Worm (Caenorhabditis elegans): ENCODE results near the gene R07B1.8.
A peak's percentile ranks its signal among the peaks of the same experiment; 100 is the strongest.

The R07B1.8 gene

DNA sequence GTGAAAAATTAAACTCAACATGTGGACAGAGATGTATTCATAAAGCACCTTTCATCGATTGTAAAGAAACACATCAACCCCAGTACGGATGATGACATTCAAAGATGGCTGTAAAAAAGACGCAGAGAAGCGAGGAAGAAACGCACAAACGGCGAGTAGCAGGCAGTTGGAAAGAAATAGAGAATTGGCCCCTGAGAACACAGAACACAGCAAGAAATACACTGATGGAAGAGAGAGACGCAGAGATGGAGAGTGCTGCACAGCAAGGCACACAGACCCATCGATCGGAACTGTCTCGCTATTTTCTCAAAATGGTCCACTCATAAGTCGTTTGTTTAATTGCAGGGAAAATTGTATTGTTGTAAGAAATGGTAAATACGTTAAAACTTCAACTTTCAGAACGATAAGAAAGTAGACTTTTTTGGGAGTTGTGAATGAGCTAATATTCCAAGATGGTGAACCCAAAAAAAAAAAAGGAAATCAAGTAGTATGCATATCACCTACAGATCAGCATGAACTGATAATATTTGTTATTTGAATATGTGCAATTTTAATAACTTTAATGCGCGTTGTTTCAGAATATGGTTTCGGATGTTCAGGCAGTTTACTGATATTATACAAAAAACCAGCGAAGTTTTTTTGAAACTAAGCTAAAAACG, 49.7 kb downstream of the R07B1.8 start (continued):
- TF ChIP-seq lin-15B (tag; optimal IDR thresholded peaks at IDR 0.05) (no peak), snpc-4 (tag; optimal IDR thresholded peaks at IDR 0.05) (no peak), aly-2 (tag; optimal IDR thresholded peaks at IDR 0.05) (no peak), dve-1 (tag; optimal IDR thresholded peaks at IDR 0.05; ENCODE audit: insufficient read depth) (peak; percentile 86), ctbp-1 (GFP tag; IDR thresholded peaks at IDR 0.05) (no peak), R02D3.7 (tag; optimal IDR thresholded peaks at IDR 0.05) (no peak), set-16 (GFP tag; IDR thresholded peaks at IDR 0.05) (no peak), sdz-12 (GFP tag; optimal IDR thresholded peaks at IDR 0.05) (no peak), madf-9 (GFP tag; conservative IDR thresholded peaks at IDR 0.05) (no peak), gei-8 (GFP tag; optimal IDR thresholded peaks at IDR 0.05) (no peak), zfp-2 (tag; optimal IDR thresholded peaks at IDR 0.05) (no peak), ztf-7 (tag; optimal IDR thresholded peaks at IDR 0.05) (no peak), unc-39 (tag; optimal IDR thresholded peaks at IDR 0.05) (no peak), lim-7 (GFP tag; IDR thresholded peaks at IDR 0.05) (no peak), cey-2 (tag; optimal IDR thresholded peaks at IDR 0.05; ENCODE audit: borderline replicate concordance, insufficient read depth) (no peak), nhr-76 (tag; optimal IDR thresholded peaks at IDR 0.05) (no peak), vab-7 (GFP tag; IDR thresholded peaks at IDR 0.05) (no peak), pha-4 (GFP tag; IDR thresholded peaks at IDR 0.05) (no peak), pha-4 (tag; optimal IDR thresholded peaks at IDR 0.05) (peak; percentile 72), ceh-62 (tag; optimal IDR thresholded peaks at IDR 0.05) (no peak)

DNA sequence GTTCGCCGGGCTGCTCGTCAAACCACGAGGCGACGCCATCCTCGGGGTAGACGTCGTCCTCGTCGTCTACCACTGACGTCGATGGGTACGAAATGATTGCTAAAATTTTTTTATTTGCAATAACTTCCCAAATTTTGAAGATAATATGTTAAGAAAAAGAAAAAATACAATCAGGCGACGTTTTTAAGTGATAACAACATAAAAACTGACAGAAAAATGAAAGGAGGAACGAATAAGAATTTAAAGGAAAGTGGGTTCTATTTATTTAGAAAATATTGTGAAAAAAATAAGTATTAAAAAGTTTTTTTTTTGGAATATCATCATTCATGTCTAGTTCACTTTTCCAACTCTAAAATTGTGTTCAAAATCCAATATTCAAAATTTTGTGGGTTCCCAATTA, 50.3 kb downstream of the R07B1.8 start, which contains the start of gene dpy-22:
Gene dpy-22, minus strand, starts transcription at position 101 of the 400 bp plus-strand sequence.
- no peak for TF ChIP-seq nhr-11 (tag; optimal IDR thresholded peaks at IDR 0.05)
